Worm (Caenorhabditis elegans) whole organism, young adult: ENCODE results near the gene ckr-2.
A peak's percentile ranks its signal among the peaks of the same experiment; 100 is the strongest.

Experiments
- B0019.2 ChIP-seq: fragments of 200-800 bp; sonication (Bioruptor generic); conservative IDR thresholded peaks from 2 replicates; pipeline ENCODE4 v1.3.6; 2022; ENCODE audit warnings: missing genetic modification reagents, missing genetic modification characterization, missing compliant biosample characterization
- B0336.3 ChIP-seq: fragments of 200-800 bp; sonication (Bioruptor generic); IDR thresholded peaks from 2 replicates; pipeline ENCODE4 v1.3.6; 2022; ENCODE audit warnings: missing genetic modification characterization, missing compliant biosample characterization
- C17E4.6 ChIP-seq: fragments of 200-800 bp; sonication (Bioruptor generic); IDR thresholded peaks from 2 replicates; pipeline ENCODE4 v1.3.6; 2022; ENCODE audit warnings: missing genetic modification reagents, missing genetic modification characterization, missing compliant biosample characterization
- D2030.7 ChIP-seq: fragments of 200-800 bp; sonication (Bioruptor generic); IDR thresholded peaks from 2 replicates; pipeline ENCODE4 v1.3.6; 2022; ENCODE audit warnings: missing genetic modification reagents, missing genetic modification characterization, missing compliant biosample characterization
- F22D6.2 ChIP-seq: sonication (generic microtip); optimal IDR thresholded peaks from 2 replicates; lab custom pipeline; 2016; ENCODE audit warnings: mild to moderate bottlenecking, missing genetic modification characterization, missing compliant biosample characterization
- F37B4.10 ChIP-seq: fragments of 200-800 bp; sonication (Bioruptor generic); IDR thresholded peaks from 2 replicates; pipeline ENCODE4 v1.3.6; 2022; ENCODE audit warnings: missing genetic modification characterization, missing compliant biosample characterization
- K12H6.12 ChIP-seq: fragments of 200-800 bp; sonication (Bioruptor generic); optimal IDR thresholded peaks from 2 replicates; lab custom pipeline; 2018; ENCODE audit warnings: mild to moderate bottlenecking, missing genetic modification characterization, missing compliant biosample characterization
- Y95B8A.8 ChIP-seq: fragments of 200-800 bp; sonication (Bioruptor generic); IDR thresholded peaks from 2 replicates; pipeline ENCODE4 v1.3.6; 2022; ENCODE audit warnings: missing genetic modification reagents, missing genetic modification characterization, missing compliant biosample characterization
- akir-1 ChIP-seq: fragments of 200-800 bp; sonication (Bioruptor generic); optimal IDR thresholded peaks from 2 replicates; lab custom pipeline; 2018; ENCODE audit warnings: mild to moderate bottlenecking, missing genetic modification characterization, moderate library complexity, missing compliant biosample characterization
- aptf-2 ChIP-seq: fragments of 200-800 bp; sonication (Bioruptor generic); conservative IDR thresholded peaks from 2 replicates; pipeline ENCODE4 v1.3.6; 2022; ENCODE audit warnings: missing genetic modification reagents, missing genetic modification characterization, missing compliant biosample characterization
- athp-1 ChIP-seq: sonication (generic microtip); optimal IDR thresholded peaks from 2 replicates; lab custom pipeline; 2017; ENCODE audit warnings: mild to moderate bottlenecking, missing genetic modification characterization, missing compliant biosample characterization
- cebp-1 ChIP-seq, 2 experiments: fragments of 200-800 bp in 1 of 2; sonication (Bioruptor generic) in 1 of 2; sonication (generic microtip) in 1 of 2; IDR thresholded peaks in 1 of 2; optimal IDR thresholded peaks in 1 of 2; 2 replicates each; pipeline versions ENCODE4 v1.3.6 to Lab custom; 2017 to 2022; ENCODE audit warnings: missing compliant biosample characterization in 2 of 2, missing genetic modification characterization in 2 of 2, mild to moderate bottlenecking in 1 of 2, missing genetic modification reagents in 1 of 2, moderate library complexity in 1 of 2
- ceh-100 ChIP-seq: fragments of 200-800 bp; sonication (Bioruptor generic); IDR thresholded peaks from 2 replicates; pipeline ENCODE4 v1.3.6; 2022; ENCODE audit warnings: missing genetic modification reagents, missing genetic modification characterization, missing compliant biosample characterization
- ceh-40 ChIP-seq: fragments of 200-800 bp; sonication (Bioruptor generic); IDR thresholded peaks from 2 replicates; pipeline ENCODE4 v1.3.6; 2022; ENCODE audit warnings: missing genetic modification characterization, missing compliant biosample characterization
- ceh-58 ChIP-seq: fragments of 200-800 bp; sonication (Bioruptor generic); IDR thresholded peaks from 2 replicates; pipeline ENCODE4 v1.3.6; 2022; ENCODE audit warnings: missing genetic modification characterization, missing compliant biosample characterization
- chd-7 ChIP-seq: sonication (generic microtip); optimal IDR thresholded peaks from 2 replicates; lab custom pipeline; 2016; ENCODE audit warnings: mild to moderate bottlenecking, missing genetic modification characterization, moderate library complexity, missing compliant biosample characterization
- dpff-1 ChIP-seq: sonication (generic microtip); optimal IDR thresholded peaks from 2 replicates; lab custom pipeline; 2017; ENCODE audit warnings: mild to moderate bottlenecking, missing genetic modification characterization, missing compliant biosample characterization
- ekl-4 ChIP-seq: fragments of 200-800 bp; sonication (Bioruptor generic); IDR thresholded peaks from 2 replicates; pipeline ENCODE4 v1.3.6; 2022; ENCODE audit warnings: missing genetic modification reagents, missing genetic modification characterization, missing compliant biosample characterization
- gei-17 ChIP-seq: fragments of 200-800 bp; sonication (Bioruptor generic); optimal IDR thresholded peaks from 2 replicates; lab custom pipeline; 2018; ENCODE audit warnings: mild to moderate bottlenecking, missing genetic modification characterization, missing compliant biosample characterization
- him-1 ChIP-seq: sonication (generic microtip); optimal IDR thresholded peaks from 2 replicates; lab custom pipeline; 2016; ENCODE audit warnings: missing genotype, missing genetic modification reagents, missing genetic modification characterization, missing compliant biosample characterization
- hlh-12 ChIP-seq: sonication (generic microtip); optimal IDR thresholded peaks from 2 replicates; lab custom pipeline; 2016; ENCODE audit warnings: missing genetic modification characterization, missing compliant biosample characterization
- hsf-1 ChIP-seq: fragments of 200-800 bp; sonication (Bioruptor generic); IDR thresholded peaks from 2 replicates; pipeline ENCODE4 v1.3.6; 2022; ENCODE audit warnings: missing genetic modification reagents, missing genetic modification characterization, missing compliant biosample characterization
- lir-1 ChIP-seq: fragments of 200-800 bp; sonication (Bioruptor generic); conservative IDR thresholded peaks from 2 replicates; pipeline ENCODE4 v1.3.6; 2022; ENCODE audit warnings: missing genetic modification reagents, missing genetic modification characterization, missing compliant biosample characterization
- lsl-1 ChIP-seq: fragments of 200-800 bp; sonication (Bioruptor generic); optimal IDR thresholded peaks from 2 replicates; lab custom pipeline; 2018; ENCODE audit warnings: mild to moderate bottlenecking, missing genetic modification characterization, moderate library complexity, missing compliant biosample characterization
- madf-3 ChIP-seq: fragments of 200-800 bp; sonication (Bioruptor generic); IDR thresholded peaks from 2 replicates; pipeline ENCODE4 v1.3.6; 2022; ENCODE audit warnings: missing genetic modification reagents, missing genetic modification characterization, missing compliant biosample characterization
- madf-6 ChIP-seq: fragments of 200-800 bp; sonication (Bioruptor generic); IDR thresholded peaks from 2 replicates; pipeline ENCODE4 v1.3.6; 2022; ENCODE audit warnings: missing genetic modification reagents, missing genetic modification characterization, missing compliant biosample characterization
- madf-8 ChIP-seq: fragments of 200-800 bp; sonication (Bioruptor generic); conservative IDR thresholded peaks from 2 replicates; pipeline ENCODE4 v1.3.6; 2022; ENCODE audit warnings: missing genetic modification reagents, missing genetic modification characterization, missing compliant biosample characterization
- nfyb-1 ChIP-seq: fragments of 200-800 bp; sonication (Bioruptor generic); IDR thresholded peaks from 2 replicates; pipeline ENCODE4 v1.3.6; 2022; ENCODE audit warnings: missing genetic modification reagents, missing genetic modification characterization, missing compliant biosample characterization
- nhr-80 ChIP-seq: sonication (generic microtip); optimal IDR thresholded peaks from 2 replicates; lab custom pipeline; 2016; ENCODE audit warnings: missing genetic modification characterization, missing compliant biosample characterization
- nhr-90 ChIP-seq: sonication (generic microtip); optimal IDR thresholded peaks from 2 replicates; lab custom pipeline; 2016; ENCODE audit warnings: missing genotype, mild to moderate bottlenecking, missing genetic modification characterization, missing compliant biosample characterization
- pbrm-1 ChIP-seq: fragments of 200-800 bp; sonication (Bioruptor generic); IDR thresholded peaks from 2 replicates; pipeline ENCODE4 v1.3.6; 2022; ENCODE audit warnings: missing genetic modification reagents, missing genetic modification characterization, missing compliant biosample characterization
- pha-4 ChIP-seq: fragments of 150-350 bp; sonication (generic microtip); optimal IDR thresholded peaks from 2 replicates; lab custom pipeline; 2014; ENCODE audit warnings: missing biosample characterization, missing genetic modification reagents, missing genetic modification characterization
- rcor-1 ChIP-seq: fragments of 200-800 bp; sonication (Bioruptor generic); IDR thresholded peaks from 2 replicates; pipeline ENCODE4 v1.3.6; 2022; ENCODE audit warnings: missing genetic modification reagents, missing genetic modification characterization, missing compliant biosample characterization
- rec-8 ChIP-seq, 2 experiments: sonication (generic microtip); optimal IDR thresholded peaks; 2 replicates each; lab custom pipeline; 2016; ENCODE audit warnings: mild to moderate bottlenecking in 2 of 2, missing genetic modification characterization in 2 of 2, missing genetic modification reagents in 2 of 2, missing genotype in 2 of 2, missing biosample characterization in 1 of 2, missing compliant biosample characterization in 1 of 2, moderate library complexity in 1 of 2
- sdz-38 ChIP-seq: sonication (generic microtip); optimal IDR thresholded peaks from 2 replicates; lab custom pipeline; 2016; ENCODE audit warnings: missing genotype, missing genetic modification characterization, missing compliant biosample characterization
- snpc-1.1 ChIP-seq: sonication (generic microtip); optimal IDR thresholded peaks from 2 replicates; lab custom pipeline; 2017; ENCODE audit warnings: missing genetic modification characterization, mild to moderate bottlenecking, missing compliant biosample characterization, antibody characterized with exemption, moderate library complexity, missing genotype, missing genetic modification reagents; ENCODE audit not compliant: insufficient read depth
- snpc-3.4 ChIP-seq: sonication (generic microtip); optimal IDR thresholded peaks from 2 replicates; lab custom pipeline; 2017; ENCODE audit warnings: missing genetic modification characterization, mild to moderate bottlenecking, missing compliant biosample characterization, antibody characterized with exemption, moderate library complexity, missing genotype, missing genetic modification reagents
- snpc-4 ChIP-seq, 5 experiments: fragments of 150-350 bp in 1 of 5; sonication (generic microtip) in 4 of 5; optimal IDR thresholded peaks; 2 replicates each; lab custom pipeline; 2014 to 2018; ENCODE audit warnings: missing genetic modification characterization in 5 of 5, missing biosample characterization in 3 of 5, antibody characterized with exemption in 2 of 5, mild to moderate bottlenecking in 2 of 5, missing compliant biosample characterization in 2 of 5, missing genotype in 2 of 5, moderate library complexity in 2 of 5, missing genetic modification reagents in 1 of 5
- unc-130 ChIP-seq: sonication (generic microtip); optimal IDR thresholded peaks from 2 replicates; lab custom pipeline; 2016; ENCODE audit warnings: missing genetic modification reagents, missing genetic modification characterization, missing compliant biosample characterization
- zfh-2 ChIP-seq: fragments of 200-800 bp; sonication (Bioruptor generic); conservative IDR thresholded peaks from 2 replicates; pipeline ENCODE4 v1.3.6; 2022; ENCODE audit warnings: missing genetic modification reagents, missing genetic modification characterization, missing compliant biosample characterization
- zim-3 ChIP-seq: sonication (generic microtip); optimal IDR thresholded peaks from 2 replicates; lab custom pipeline; 2017; ENCODE audit warnings: mild to moderate bottlenecking, missing genetic modification characterization, moderate library complexity, missing compliant biosample characterization
- ztf-22 ChIP-seq: fragments of 200-800 bp; sonication (Bioruptor generic); optimal IDR thresholded peaks from 2 replicates; lab custom pipeline; 2018; ENCODE audit warnings: mild to moderate bottlenecking, missing genetic modification characterization, moderate library complexity, missing compliant biosample characterization
- ztf-25 ChIP-seq: fragments of 200-800 bp; sonication (Bioruptor generic); IDR thresholded peaks from 2 replicates; pipeline ENCODE4 v1.3.6; 2022; ENCODE audit warnings: missing genetic modification reagents, missing genetic modification characterization, missing compliant biosample characterization
- ztf-3 ChIP-seq: fragments of 200-800 bp; sonication (Bioruptor generic); optimal IDR thresholded peaks from 2 replicates; lab custom pipeline; 2018; ENCODE audit warnings: mild to moderate bottlenecking, missing genetic modification characterization, missing compliant biosample characterization
- ztf-6 ChIP-seq: fragments of 200-800 bp; sonication (Bioruptor generic); IDR thresholded peaks from 2 replicates; pipeline ENCODE4 v1.3.6; 2022; ENCODE audit warnings: missing genetic modification reagents, missing genetic modification characterization, missing compliant biosample characterization

Gene ckr-2

DNA sequence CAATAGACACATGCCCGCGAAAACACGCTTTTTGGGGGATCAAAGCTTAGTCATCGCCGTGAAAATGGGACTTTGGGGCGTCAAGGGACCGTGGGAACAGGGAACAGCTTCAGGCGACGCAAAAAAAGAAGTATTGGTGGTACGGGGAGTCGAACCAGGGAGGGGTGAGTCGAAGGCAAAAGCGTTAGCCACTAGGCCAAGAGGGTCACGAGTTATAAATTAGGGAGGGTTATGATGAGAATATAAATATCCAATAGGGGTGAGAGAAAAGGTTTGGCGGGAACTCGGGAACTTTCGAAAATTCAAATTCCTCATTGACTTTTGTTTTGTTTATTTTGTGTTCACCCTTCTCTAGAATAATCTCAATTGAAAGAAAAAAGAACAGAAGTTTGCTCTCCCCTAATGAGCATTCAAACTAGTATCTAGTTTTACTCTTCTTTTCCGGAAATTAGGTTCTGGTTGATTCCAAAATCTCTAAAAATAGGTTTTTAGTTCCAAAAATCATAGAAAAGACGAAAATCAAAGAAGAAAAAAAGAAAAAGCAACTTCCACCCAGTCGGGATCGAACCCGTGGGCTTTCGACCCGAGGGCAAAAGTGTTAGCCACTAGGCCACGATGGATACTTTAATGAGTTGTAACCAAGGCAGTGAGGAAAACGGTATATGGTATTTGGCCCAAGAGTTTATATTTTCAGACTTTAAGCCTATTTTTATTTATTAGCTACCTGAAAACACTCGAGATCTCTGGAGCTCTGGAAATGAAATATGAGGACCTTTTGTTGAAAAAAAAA is 9.6 kb upstream of the ckr-2 start (continued):
- TF ChIP-seq madf-3 (no peak), pbrm-1 (peak; percentile 26; the same call in 1 of the 2 replicates), gei-17 (no peak), Y95B8A.8 (GFP tag; lab: Robert Waterston, UW) (0 out of 2 replicates have a peak, but pooled peaks have one; percentile 39), ceh-58 (0 out of 2 replicates have a peak, but pooled peaks have one; percentile 74), madf-8 (no peak), dpff-1 (tag; lab: Kevin White, UChicago) (no peak), K12H6.12 (no peak), athp-1 (tag; lab: Kevin White, UChicago) (no peak), sdz-38 (no peak), nfyb-1 (GFP tag; lab: Robert Waterston, UW) (peak; percentile 34; the same call in 1 of the 2 replicates), ztf-25 (GFP tag; lab: Robert Waterston, UW) (peak; percentile 83), lir-1 (GFP tag; lab: Robert Waterston, UW) (no peak), snpc-3.4 (tag; lab: Kevin White, UChicago) (peak; percentile 42), snpc-4 (GFP tag; optimal IDR thresholded peaks at IDR 0.05; lab: Kevin White, UChicago) (peak; percentile 31), snpc-4 (tag; optimal IDR thresholded peaks at IDR 0.05; lab: Kevin White, UChicago) (no peak), D2030.7 (GFP tag; lab: Robert Waterston, UW) (peak; percentile 82), ceh-100 (GFP tag; lab: Robert Waterston, UW) (0 out of 2 replicates have a peak, but pooled peaks have one; percentile 37), pha-4 (tag; lab: Kevin White, UChicago) (no peak), aptf-2 (GFP tag; lab: Robert Waterston, UW) (no peak), ztf-22 (GFP tag; lab: Kevin White, UChicago) (no peak), nhr-90 (tag; lab: Kevin White, UChicago) (peak; percentile 64), rec-8 (tag; optimal IDR thresholded peaks at IDR 0.05; lab: Kevin White, UChicago) (peak in 1 of 2 experiments; percentile 37), ekl-4 (GFP tag; lab: Robert Waterston, UW) (no peak), him-1 (tag; lab: Kevin White, UChicago) (peak; percentile 68), F37B4.10 (no peak), madf-6 (peak; percentile 53), chd-7 (tag; lab: Kevin White, UChicago) (no peak), F22D6.2 (tag; lab: Kevin White, UChicago) (no peak), ztf-3 (no peak), hsf-1 (no peak), lsl-1 (GFP tag; lab: Kevin White, UChicago) (peak; percentile 36), nhr-80 (tag; lab: Kevin White, UChicago) (no peak), hlh-12 (tag; lab: Kevin White, UChicago) (no peak), unc-130 (no peak), akir-1 (GFP tag; lab: Kevin White, UChicago) (no peak), C17E4.6 (GFP tag; lab: Robert Waterston, UW) (0 out of 2 replicates have a peak, but pooled peaks have one; percentile 21), ztf-6 (GFP tag; lab: Robert Waterston, UW) (no peak), zfh-2 (GFP tag; lab: Robert Waterston, UW) (no peak), cebp-1 (GFP tag; IDR thresholded peaks at IDR 0.05; lab: Robert Waterston, UW) (no peak), cebp-1 (tag; optimal IDR thresholded peaks at IDR 0.05; lab: Kevin White, UChicago) (peak; percentile 22), B0336.3 (GFP tag; lab: Robert Waterston, UW) (no peak), rcor-1 (GFP tag; lab: Robert Waterston, UW) (0 out of 2 replicates have a peak, but pooled peaks have one; percentile 26), B0019.2 (GFP tag; lab: Robert Waterston, UW) (no peak), ceh-40 (0 out of 2 replicates have a peak, but pooled peaks have one; percentile 54), snpc-1.1 (tag; lab: Kevin White, UChicago) (no peak), zim-3 (no peak)
